Fruit fly (Drosophila melanogaster): ENCODE results near the gene CheA84a.

The CheA84a gene

dm6 chr3R:8205292-8205893 is 763 bp upstream of the CheA84a start:
- TF ChIP-seq Sin3A (optimal IDR thresholded peaks at IDR 0.05), result no peak
- TF ChIP-seq psq (optimal IDR thresholded peaks at IDR 0.05), result no peak
- TF ChIP-seq ttk (optimal IDR thresholded peaks at IDR 0.05), result no peak
- TF ChIP-seq insv (optimal IDR thresholded peaks at IDR 0.05), result no peak
- no peak for TF ChIP-seq h (optimal IDR thresholded peaks at IDR 0.05)
- TF ChIP-seq Myc (optimal IDR thresholded peaks at IDR 0.05), result no peak

DNA sequence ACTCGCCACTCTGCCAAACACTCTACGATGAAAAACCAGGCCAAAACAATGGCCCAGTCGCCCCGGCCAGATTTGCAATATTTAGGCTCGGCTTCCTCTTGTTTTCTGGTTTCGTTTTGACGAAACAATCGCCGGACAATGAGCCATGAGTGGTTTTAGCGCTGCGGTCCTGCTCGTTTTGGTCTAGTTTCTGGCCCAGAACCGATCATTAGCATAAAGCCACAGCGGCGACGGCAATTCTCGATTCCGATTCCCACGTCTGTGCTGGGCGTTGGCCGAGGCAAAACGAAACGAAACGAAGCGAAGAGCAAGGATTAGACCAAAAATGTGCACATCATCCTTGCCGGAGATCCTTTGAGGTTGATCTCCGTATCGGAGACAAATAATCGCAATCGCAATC is 1.3 kb downstream of the CheA84a start:
- no peak for TF ChIP-seq h (optimal IDR thresholded peaks at IDR 0.05)
- TF ChIP-seq ttk (optimal IDR thresholded peaks at IDR 0.05), result no peak
- no peak for TF ChIP-seq psq (optimal IDR thresholded peaks at IDR 0.05)
- TF ChIP-seq Sin3A (optimal IDR thresholded peaks at IDR 0.05), result no peak
- no peak for TF ChIP-seq insv (optimal IDR thresholded peaks at IDR 0.05)
- no peak for TF ChIP-seq Myc (optimal IDR thresholded peaks at IDR 0.05)

DNA sequence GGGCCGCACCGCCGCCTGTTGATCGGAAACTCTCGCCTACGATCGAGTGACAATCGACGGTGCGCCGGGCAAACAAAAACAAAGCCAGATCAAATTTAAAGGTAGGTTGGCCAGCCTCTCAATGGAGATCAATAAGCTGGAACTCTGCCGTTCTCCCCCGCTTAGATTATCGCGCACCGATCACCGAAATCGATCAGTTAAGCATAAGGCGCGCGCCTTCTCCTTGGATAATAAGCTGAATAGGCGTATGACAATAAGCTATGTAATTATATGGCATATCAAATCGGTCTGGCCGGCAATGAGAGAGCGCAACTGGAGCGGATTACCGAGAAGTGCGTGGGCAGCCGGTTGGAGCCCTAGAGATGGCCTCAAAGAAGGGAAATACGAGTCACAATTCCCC is 6.3 kb downstream of the CheA84a start:
- TF ChIP-seq ttk (optimal IDR thresholded peaks at IDR 0.05) (no peak), insv (optimal IDR thresholded peaks at IDR 0.05) (no peak), Myc (optimal IDR thresholded peaks at IDR 0.05) (no peak), Sin3A (optimal IDR thresholded peaks at IDR 0.05) (no peak), h (optimal IDR thresholded peaks at IDR 0.05) (no peak), psq (optimal IDR thresholded peaks at IDR 0.05) (no peak)

dm6 chr3R:8197137-8197536 is 7.5 kb downstream of the CheA84a start:
- TF ChIP-seq h (optimal IDR thresholded peaks at IDR 0.05) (no peak), Myc (optimal IDR thresholded peaks at IDR 0.05) (no peak), psq (optimal IDR thresholded peaks at IDR 0.05) (no peak), insv (optimal IDR thresholded peaks at IDR 0.05) (no peak), ttk (optimal IDR thresholded peaks at IDR 0.05) (no peak), Sin3A (optimal IDR thresholded peaks at IDR 0.05) (no peak)

DNA sequence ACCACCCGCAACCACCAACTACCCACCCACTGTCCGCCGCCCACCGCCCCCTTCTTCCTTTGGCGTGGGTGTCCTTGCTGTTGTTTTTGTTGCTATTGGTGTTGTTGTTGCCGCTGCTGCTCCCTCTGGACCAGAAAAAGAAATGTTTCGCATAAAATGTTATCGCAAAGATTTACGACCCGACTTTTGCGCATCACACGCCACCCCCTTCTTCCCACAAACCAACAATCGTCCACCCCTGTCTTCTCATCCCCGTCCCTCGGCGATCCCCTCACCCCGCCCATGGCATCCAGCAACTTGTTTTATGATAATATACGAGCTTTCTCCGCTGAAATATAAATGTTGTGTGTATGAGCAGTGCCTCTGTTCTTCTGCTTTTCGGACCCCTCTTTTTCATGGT is 9.6 kb downstream of the CheA84a start:
- TF ChIP-seq h (optimal IDR thresholded peaks at IDR 0.05) (no peak), Myc (optimal IDR thresholded peaks at IDR 0.05) (no peak), Sin3A (optimal IDR thresholded peaks at IDR 0.05) (no peak), ttk (optimal IDR thresholded peaks at IDR 0.05) (no peak), psq (optimal IDR thresholded peaks at IDR 0.05) (no peak), insv (optimal IDR thresholded peaks at IDR 0.05) (no peak)

dm6 chr3R:8193120-8193519 is 11.5 kb downstream of the CheA84a start:
- no peak for TF ChIP-seq Sin3A (optimal IDR thresholded peaks at IDR 0.05)
- TF ChIP-seq h (optimal IDR thresholded peaks at IDR 0.05), result no peak
- no peak for TF ChIP-seq insv (optimal IDR thresholded peaks at IDR 0.05)
- no peak for TF ChIP-seq ttk (optimal IDR thresholded peaks at IDR 0.05)
- TF ChIP-seq Myc (optimal IDR thresholded peaks at IDR 0.05), result no peak
- no peak for TF ChIP-seq psq (optimal IDR thresholded peaks at IDR 0.05)

- TF ChIP-seq h (optimal IDR thresholded peaks at IDR 0.05) (no peak), Myc (optimal IDR thresholded peaks at IDR 0.05) (no peak), ttk (optimal IDR thresholded peaks at IDR 0.05) (no peak), psq (optimal IDR thresholded peaks at IDR 0.05) (no peak), insv (optimal IDR thresholded peaks at IDR 0.05) (no peak), Sin3A (optimal IDR thresholded peaks at IDR 0.05) (no peak)
Observed at dm6 chr3R:8192261-8192917, 12.2 kb downstream of the CheA84a start.

dm6 chr3R:8190866-8191265 is 13.8 kb downstream of the CheA84a start:
- TF ChIP-seq psq (optimal IDR thresholded peaks at IDR 0.05) (no peak), ttk (optimal IDR thresholded peaks at IDR 0.05) (no peak), insv (optimal IDR thresholded peaks at IDR 0.05) (no peak), Sin3A (optimal IDR thresholded peaks at IDR 0.05) (no peak), h (optimal IDR thresholded peaks at IDR 0.05) (no peak), Myc (optimal IDR thresholded peaks at IDR 0.05) (no peak)

- TF ChIP-seq psq (optimal IDR thresholded peaks at IDR 0.05), result no peak
- no peak for TF ChIP-seq h (optimal IDR thresholded peaks at IDR 0.05)
- no peak for TF ChIP-seq insv (optimal IDR thresholded peaks at IDR 0.05)
- no peak for TF ChIP-seq ttk (optimal IDR thresholded peaks at IDR 0.05)
- no peak for TF ChIP-seq Myc (optimal IDR thresholded peaks at IDR 0.05)
- no peak for TF ChIP-seq Sin3A (optimal IDR thresholded peaks at IDR 0.05)
Observed at dm6 chr3R:8189473-8189872, 15.2 kb downstream of the CheA84a start.

- no peak for TF ChIP-seq Myc (optimal IDR thresholded peaks at IDR 0.05)
- no peak for TF ChIP-seq psq (optimal IDR thresholded peaks at IDR 0.05)
- no peak for TF ChIP-seq insv (optimal IDR thresholded peaks at IDR 0.05)
- no peak for TF ChIP-seq Sin3A (optimal IDR thresholded peaks at IDR 0.05)
- no peak for TF ChIP-seq h (optimal IDR thresholded peaks at IDR 0.05)
- no peak for TF ChIP-seq ttk (optimal IDR thresholded peaks at IDR 0.05)
Observed at dm6 chr3R:8187446-8188133, 17.0 kb downstream of the CheA84a start.

dm6 chr3R:8183502-8183901 is 21.1 kb downstream of the CheA84a start:
- TF ChIP-seq psq (optimal IDR thresholded peaks at IDR 0.05) (no peak), insv (optimal IDR thresholded peaks at IDR 0.05) (no peak), Myc (optimal IDR thresholded peaks at IDR 0.05) (no peak), h (optimal IDR thresholded peaks at IDR 0.05) (no peak), ttk (optimal IDR thresholded peaks at IDR 0.05) (no peak), Sin3A (optimal IDR thresholded peaks at IDR 0.05) (no peak)

DNA sequence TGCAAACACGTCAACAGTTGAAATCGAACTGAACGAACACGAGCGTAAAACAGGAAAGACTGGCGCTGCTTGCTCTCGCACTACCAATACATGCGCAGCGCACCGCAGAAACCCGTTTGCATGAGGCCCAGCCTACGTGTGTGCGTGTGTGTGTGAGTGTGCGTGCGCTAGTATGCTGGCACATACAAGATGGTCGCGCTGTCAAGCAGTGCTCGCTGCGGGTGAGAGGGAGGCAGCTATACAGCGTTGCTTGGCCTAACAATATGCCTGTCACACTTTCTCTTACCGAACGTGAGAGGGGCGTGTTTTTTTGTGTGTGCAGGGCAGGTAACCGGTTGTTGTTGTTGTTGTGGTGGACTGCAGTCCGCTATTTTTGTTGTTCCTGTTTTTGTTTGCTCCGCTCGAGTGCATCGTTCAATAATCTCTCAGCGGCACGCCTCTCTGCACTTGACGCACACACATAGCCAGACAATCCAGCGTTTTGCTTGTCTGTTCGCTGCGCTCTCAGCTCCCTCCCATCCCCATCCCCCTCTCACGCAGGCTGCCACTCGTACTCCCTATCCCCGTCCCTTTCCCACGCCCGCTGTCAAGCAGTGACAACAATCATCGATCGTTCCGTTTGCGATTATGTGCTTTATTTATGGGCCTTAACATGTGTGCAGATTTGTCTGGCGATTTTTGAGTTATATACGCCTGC is 23.1 kb downstream of the CheA84a start, which contains the start of gene grn:
TSS of gene grn (minus strand) at position 33 of the 697 bp plus-strand sequence.
- TF ChIP-seq h (optimal IDR thresholded peaks at IDR 0.05), result no peak
- no peak for TF ChIP-seq psq (optimal IDR thresholded peaks at IDR 0.05)
- TF ChIP-seq Sin3A (optimal IDR thresholded peaks at IDR 0.05), result no peak
- no peak for TF ChIP-seq insv (optimal IDR thresholded peaks at IDR 0.05)
- TF ChIP-seq ttk (optimal IDR thresholded peaks at IDR 0.05), result no peak
- no peak for TF ChIP-seq Myc (optimal IDR thresholded peaks at IDR 0.05)
